Worm (Caenorhabditis elegans) whole organism, young adult: ENCODE results near the gene sdz-16.

Source experiments
- B0261.1 ChIP-seq: sonication (generic microtip); optimal IDR thresholded peaks from 2 replicates; lab custom pipeline; 2016; ENCODE audit warnings: mild to moderate bottlenecking, missing genetic modification characterization, moderate library complexity, missing compliant biosample characterization
- B0336.3 ChIP-seq: fragments of 200-800 bp; sonication (Bioruptor generic); IDR thresholded peaks from 2 replicates; pipeline ENCODE4 v1.3.6; 2022; ENCODE audit warnings: missing genetic modification characterization, missing compliant biosample characterization
- C06A6.2 ChIP-seq: fragments of 200-800 bp; sonication (Bioruptor generic); conservative IDR thresholded peaks from 2 replicates; pipeline ENCODE4 v1.3.6; 2022; ENCODE audit warnings: missing genetic modification characterization, missing compliant biosample characterization
- C17E4.6 ChIP-seq: fragments of 200-800 bp; sonication (Bioruptor generic); IDR thresholded peaks from 2 replicates; pipeline ENCODE4 v1.3.6; 2022; ENCODE audit warnings: missing genetic modification reagents, missing genetic modification characterization, missing compliant biosample characterization
- F23B12.7 ChIP-seq: sonication (generic microtip); optimal IDR thresholded peaks from 2 replicates; lab custom pipeline; 2017; ENCODE audit warnings: missing genetic modification characterization, mild to moderate bottlenecking, missing compliant biosample characterization, antibody characterized with exemption, moderate library complexity; ENCODE audit not compliant: insufficient read depth
- K12H6.12 ChIP-seq: fragments of 200-800 bp; sonication (Bioruptor generic); optimal IDR thresholded peaks from 2 replicates; lab custom pipeline; 2018; ENCODE audit warnings: mild to moderate bottlenecking, missing genetic modification characterization, missing compliant biosample characterization
- Y53F4B.3 ChIP-seq: fragments of 200-800 bp; sonication (Bioruptor generic); IDR thresholded peaks from 2 replicates; pipeline ENCODE4 v1.3.6; 2022; ENCODE audit warnings: missing genetic modification reagents, missing genetic modification characterization, missing compliant biosample characterization
- ZK185.1 ChIP-seq: sonication (generic microtip); optimal IDR thresholded peaks from 2 replicates; lab custom pipeline; 2016; ENCODE audit warnings: mild to moderate bottlenecking, missing genetic modification characterization, missing compliant biosample characterization; ENCODE audit not compliant: poor library complexity, severe bottlenecking
- ama-1 ChIP-seq, 3 experiments: fragments of 150-350 bp in 1 of 3; sonication (generic microtip) in 2 of 3; optimal IDR thresholded peaks; 2 replicates each; lab custom pipeline; 2014 to 2018; ENCODE audit warnings: missing biosample characterization in 2 of 3, missing genetic modification characterization in 2 of 3, missing genetic modification reagents in 2 of 3
- attf-5 ChIP-seq: fragments of 200-800 bp; sonication (Bioruptor generic); optimal IDR thresholded peaks from 2 replicates; lab custom pipeline; 2018; ENCODE audit warnings: mild to moderate bottlenecking, missing genetic modification characterization, missing compliant biosample characterization
- ceh-58 ChIP-seq: fragments of 200-800 bp; sonication (Bioruptor generic); IDR thresholded peaks from 2 replicates; pipeline ENCODE4 v1.3.6; 2022; ENCODE audit warnings: missing genetic modification characterization, missing compliant biosample characterization
- ceh-79 ChIP-seq: sonication (generic microtip); optimal IDR thresholded peaks from 2 replicates; lab custom pipeline; 2017; ENCODE audit warnings: mild to moderate bottlenecking, missing genetic modification characterization, missing compliant biosample characterization
- die-1 ChIP-seq: sonication (generic microtip); optimal IDR thresholded peaks from 2 replicates; lab custom pipeline; 2016; ENCODE audit warnings: missing genotype, mild to moderate bottlenecking, missing genetic modification characterization, missing compliant biosample characterization
- efl-1 ChIP-seq: fragments of 150-350 bp; optimal IDR thresholded peaks from 2 replicates; lab custom pipeline; 2014; ENCODE audit warnings: missing biosample characterization, missing genetic modification reagents, missing genetic modification characterization
- hlh-12 ChIP-seq: sonication (generic microtip); optimal IDR thresholded peaks from 2 replicates; lab custom pipeline; 2016; ENCODE audit warnings: missing genetic modification characterization, missing compliant biosample characterization
- hmg-1.2 ChIP-seq: fragments of 200-800 bp; sonication (Bioruptor generic); IDR thresholded peaks from 2 replicates; pipeline ENCODE4 v1.3.6; 2022; ENCODE audit warnings: missing genetic modification reagents, missing genetic modification characterization, missing compliant biosample characterization
- hsf-1 ChIP-seq: fragments of 200-800 bp; sonication (Bioruptor generic); IDR thresholded peaks from 2 replicates; pipeline ENCODE4 v1.3.6; 2022; ENCODE audit warnings: missing genetic modification reagents, missing genetic modification characterization, missing compliant biosample characterization
- lag-1 ChIP-seq: fragments of 200-800 bp; sonication (Bioruptor generic); IDR thresholded peaks from 2 replicates; pipeline ENCODE4 v1.3.6; 2022; ENCODE audit warnings: missing genetic modification reagents, missing genetic modification characterization, missing compliant biosample characterization
- lin-40 ChIP-seq: sonication (generic microtip); optimal IDR thresholded peaks from 2 replicates; lab custom pipeline; 2016; ENCODE audit warnings: missing genetic modification characterization, mild to moderate bottlenecking, missing compliant biosample characterization, missing genotype, missing genetic modification reagents
- lsl-1 ChIP-seq: fragments of 200-800 bp; sonication (Bioruptor generic); optimal IDR thresholded peaks from 2 replicates; lab custom pipeline; 2018; ENCODE audit warnings: mild to moderate bottlenecking, missing genetic modification characterization, moderate library complexity, missing compliant biosample characterization
- madf-8 ChIP-seq: fragments of 200-800 bp; sonication (Bioruptor generic); conservative IDR thresholded peaks from 2 replicates; pipeline ENCODE4 v1.3.6; 2022; ENCODE audit warnings: missing genetic modification reagents, missing genetic modification characterization, missing compliant biosample characterization
- mcd-1 ChIP-seq: fragments of 200-800 bp; sonication (Bioruptor generic); IDR thresholded peaks from 2 replicates; pipeline ENCODE4 v1.3.6; 2022; ENCODE audit warnings: missing genetic modification reagents, missing genetic modification characterization, missing compliant biosample characterization
- mel-28 ChIP-seq: sonication (generic microtip); optimal IDR thresholded peaks from 2 replicates; lab custom pipeline; 2016; ENCODE audit warnings: borderline replicate concordance, mild to moderate bottlenecking, missing genetic modification characterization, missing compliant biosample characterization
- mes-4 ChIP-seq: sonication (generic microtip); optimal IDR thresholded peaks from 2 replicates; lab custom pipeline; 2016; ENCODE audit warnings: missing genotype, missing genetic modification characterization, missing compliant biosample characterization
- nhr-27 ChIP-seq: fragments of 200-800 bp; sonication (Bioruptor generic); optimal IDR thresholded peaks from 2 replicates; lab custom pipeline; 2018; ENCODE audit warnings: mild to moderate bottlenecking, missing genetic modification characterization, moderate library complexity, missing compliant biosample characterization
- nhr-90 ChIP-seq: sonication (generic microtip); optimal IDR thresholded peaks from 2 replicates; lab custom pipeline; 2016; ENCODE audit warnings: missing genotype, mild to moderate bottlenecking, missing genetic modification characterization, missing compliant biosample characterization
- rec-8 ChIP-seq, 2 experiments: sonication (generic microtip); optimal IDR thresholded peaks; 2 replicates each; lab custom pipeline; 2016; ENCODE audit warnings: mild to moderate bottlenecking in 2 of 2, missing genetic modification characterization in 2 of 2, missing genetic modification reagents in 2 of 2, missing genotype in 2 of 2, missing biosample characterization in 1 of 2, missing compliant biosample characterization in 1 of 2, moderate library complexity in 1 of 2
- repo-1 ChIP-seq: sonication (generic microtip); optimal IDR thresholded peaks from 2 replicates; lab custom pipeline; 2017; ENCODE audit warnings: mild to moderate bottlenecking, missing genetic modification characterization, missing compliant biosample characterization
- sdz-38 ChIP-seq: sonication (generic microtip); optimal IDR thresholded peaks from 2 replicates; lab custom pipeline; 2016; ENCODE audit warnings: missing genotype, missing genetic modification characterization, missing compliant biosample characterization
- sea-2 ChIP-seq: fragments of 200-800 bp; sonication (Bioruptor generic); IDR thresholded peaks from 2 replicates; pipeline ENCODE4 v1.3.6; 2022; ENCODE audit warnings: missing genetic modification characterization, missing compliant biosample characterization
- snpc-1.1 ChIP-seq: sonication (generic microtip); optimal IDR thresholded peaks from 2 replicates; lab custom pipeline; 2017; ENCODE audit warnings: missing genetic modification characterization, mild to moderate bottlenecking, missing compliant biosample characterization, antibody characterized with exemption, moderate library complexity, missing genotype, missing genetic modification reagents; ENCODE audit not compliant: insufficient read depth
- snpc-1.3 ChIP-seq: sonication (generic microtip); optimal IDR thresholded peaks from 2 replicates; lab custom pipeline; 2017; ENCODE audit warnings: missing genetic modification characterization, mild to moderate bottlenecking, missing compliant biosample characterization, antibody characterized with exemption, moderate library complexity, missing genotype, missing genetic modification reagents; ENCODE audit not compliant: insufficient read depth
- snpc-4 ChIP-seq, 5 experiments: fragments of 150-350 bp in 1 of 5; sonication (generic microtip) in 4 of 5; optimal IDR thresholded peaks; 2 replicates each; lab custom pipeline; 2014 to 2018; ENCODE audit warnings: missing genetic modification characterization in 5 of 5, missing biosample characterization in 3 of 5, antibody characterized with exemption in 2 of 5, mild to moderate bottlenecking in 2 of 5, missing compliant biosample characterization in 2 of 5, missing genotype in 2 of 5, moderate library complexity in 2 of 5, missing genetic modification reagents in 1 of 5
- xnd-1 ChIP-seq: sonication (generic microtip); optimal IDR thresholded peaks from 2 replicates; lab custom pipeline; 2016; ENCODE audit warnings: missing genotype, missing genetic modification reagents, missing genetic modification characterization, missing compliant biosample characterization
- zfh-2 ChIP-seq: fragments of 200-800 bp; sonication (Bioruptor generic); conservative IDR thresholded peaks from 2 replicates; pipeline ENCODE4 v1.3.6; 2022; ENCODE audit warnings: missing genetic modification reagents, missing genetic modification characterization, missing compliant biosample characterization
- zim-3 ChIP-seq: sonication (generic microtip); optimal IDR thresholded peaks from 2 replicates; lab custom pipeline; 2017; ENCODE audit warnings: mild to moderate bottlenecking, missing genetic modification characterization, moderate library complexity, missing compliant biosample characterization
- ztf-18 ChIP-seq: sonication (generic microtip); optimal IDR thresholded peaks from 2 replicates; lab custom pipeline; 2016; ENCODE audit warnings: missing genotype, mild to moderate bottlenecking, missing genetic modification characterization, missing compliant biosample characterization

Gene sdz-16

DNA sequence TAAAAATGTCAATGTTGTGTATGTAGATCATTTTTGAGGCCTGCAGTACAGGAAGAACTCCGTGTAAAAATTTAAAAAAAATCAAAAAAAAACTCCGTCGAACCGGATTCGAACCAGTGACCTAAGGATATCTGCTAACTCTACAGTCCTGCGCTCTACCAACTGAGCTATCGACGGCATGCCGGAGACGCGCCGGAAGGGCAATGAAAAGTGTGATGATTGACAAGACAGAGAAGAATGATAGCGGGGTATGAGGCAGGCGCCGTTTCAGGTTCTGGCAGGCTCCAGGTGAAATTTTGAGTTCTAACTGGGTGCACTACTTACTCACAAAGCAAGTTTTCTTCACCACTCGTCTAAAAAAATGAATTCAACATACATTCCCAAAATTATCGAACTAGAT is 10.0 kb downstream of the sdz-16 start, which contains the start of gene srz-58 (continued):
- TF ChIP-seq C06A6.2 (no peak), ztf-18 (tag; lab: Kevin White, UChicago) (no peak), lag-1 (GFP tag; lab: Robert Waterston, UW) (no peak), B0261.1 (tag; lab: Kevin White, UChicago) (peak; percentile 74), madf-8 (no peak), die-1 (tag; lab: Kevin White, UChicago) (peak; percentile 3), ama-1 (optimal IDR thresholded peaks at IDR 0.05; lab: Kevin White, UChicago) (no peak), ama-1 (GFP tag; optimal IDR thresholded peaks at IDR 0.05; lab: Kevin White, UChicago) (no peak), snpc-1.3 (tag; lab: Kevin White, UChicago) (no peak), ZK185.1 (tag; lab: Kevin White, UChicago) (no peak), rec-8 (tag; optimal IDR thresholded peaks at IDR 0.05; lab: Kevin White, UChicago) (no peak), ceh-58 (GFP tag; lab: Robert Waterston, UW) (no peak)

DNA sequence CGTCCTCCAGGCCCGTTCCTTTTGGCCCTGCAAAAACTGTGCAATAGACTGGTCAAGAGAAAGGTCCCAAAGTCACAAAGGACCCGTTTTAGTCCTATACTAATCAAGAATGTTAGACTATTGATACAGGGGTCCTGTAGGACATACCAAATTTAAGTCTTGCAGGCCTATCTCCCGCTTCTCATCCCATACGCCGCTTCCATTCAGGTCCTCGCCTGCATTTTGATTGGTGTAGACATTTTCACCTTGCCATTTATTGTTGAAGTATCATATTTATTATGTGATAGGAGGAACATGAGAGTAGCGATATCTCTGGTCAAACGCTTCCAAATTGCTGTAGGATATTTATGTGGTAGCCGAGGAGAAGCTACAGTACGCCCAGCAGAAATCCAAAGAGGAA is 10.5 kb downstream of the sdz-16 start:
- TF ChIP-seq attf-5 (GFP tag; lab: Kevin White, UChicago) = no peak
- 0 out of 2 replicates have a peak, but pooled peaks have one; percentile 56 for TF ChIP-seq sea-2 (GFP tag; lab: Robert Waterston, UW)

DNA sequence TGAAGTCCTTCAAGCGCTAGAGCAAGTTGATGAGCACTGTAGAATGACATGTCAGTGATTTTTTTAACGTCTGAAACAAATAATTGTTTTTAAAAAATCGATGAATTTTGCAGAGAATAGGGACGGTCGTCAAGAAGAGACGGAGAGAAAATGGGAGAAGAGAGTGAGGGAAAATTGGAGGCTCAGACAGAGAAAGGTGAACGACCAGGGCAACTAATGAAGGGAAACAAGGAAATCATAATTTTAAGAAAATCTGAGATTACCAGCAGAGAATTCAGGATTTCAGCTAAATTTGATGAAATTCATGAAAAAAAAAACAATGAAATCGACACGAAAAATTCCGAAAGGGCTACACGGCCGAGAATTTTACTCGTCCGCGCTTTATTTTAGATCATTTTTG is 12.7 kb downstream of the sdz-16 start, which contains the start of gene F31E9.6:
Gene F31E9.6, minus strand, starts transcription at position 91 of the 400 bp plus-strand sequence.
- no peak for TF ChIP-seq zfh-2 (GFP tag; lab: Robert Waterston, UW)
- TF ChIP-seq hmg-1.2 (GFP tag; lab: Robert Waterston, UW) = peak; percentile 81
- TF ChIP-seq snpc-4 (GFP tag; optimal IDR thresholded peaks at IDR 0.05; lab: Kevin White, UChicago) = no peak
- TF ChIP-seq snpc-4 (tag; optimal IDR thresholded peaks at IDR 0.05; lab: Kevin White, UChicago) = peak in 1 of 4 experiments; percentile 17
- TF ChIP-seq, all 124 proteins: peak for 2

DNA sequence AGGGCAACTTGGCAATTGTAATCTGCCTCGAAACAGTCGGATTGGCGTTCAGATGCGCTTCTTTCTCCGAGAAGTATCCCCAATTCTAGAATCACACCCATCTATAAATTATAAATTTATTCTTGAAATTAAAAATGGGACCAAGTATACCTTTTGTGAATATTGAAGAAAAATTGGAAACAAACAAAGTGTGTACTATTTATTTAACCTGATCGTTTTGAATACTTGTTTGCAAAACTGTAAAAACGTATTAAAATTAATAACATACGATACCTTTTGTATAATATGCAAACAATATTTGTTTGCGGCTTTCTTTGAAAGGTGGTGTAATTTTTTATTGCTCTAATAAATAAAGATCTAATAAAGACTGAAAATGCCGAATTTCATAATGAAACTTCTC is 15.4 kb downstream of the sdz-16 start, which contains the start of gene Y61B8B.3:
Gene Y61B8B.3, minus strand, starts transcription at position 101 of the 400 bp plus-strand sequence.
- TF ChIP-seq mcd-1 (GFP tag; lab: Robert Waterston, UW) = no peak
- no peak for TF ChIP-seq hsf-1 (GFP tag; lab: Robert Waterston, UW)
- no peak for TF ChIP-seq B0336.3 (GFP tag; lab: Robert Waterston, UW)
- TF ChIP-seq lag-1 (GFP tag; lab: Robert Waterston, UW) = no peak
- TF ChIP-seq mel-28 = no peak
- no peak for TF ChIP-seq repo-1 (tag; lab: Kevin White, UChicago)
- no peak for TF ChIP-seq hmg-1.2 (GFP tag; lab: Robert Waterston, UW)
- TF ChIP-seq rec-8 (tag; optimal IDR thresholded peaks at IDR 0.05; lab: Kevin White, UChicago) = no peak
- no peak for TF ChIP-seq zim-3
- no peak for TF ChIP-seq F23B12.7
- no peak for TF ChIP-seq sdz-38
- no peak for TF ChIP-seq attf-5 (GFP tag; lab: Kevin White, UChicago)
- TF ChIP-seq Y53F4B.3 (GFP tag; lab: Robert Waterston, UW) = no peak

ce11 chrV:17307926-17308325 is 19.8 kb downstream of the sdz-16 start:
- TF ChIP-seq K12H6.12 (no peak), snpc-4 (GFP tag; optimal IDR thresholded peaks at IDR 0.05; lab: Kevin White, UChicago) (no peak), snpc-4 (tag; optimal IDR thresholded peaks at IDR 0.05; lab: Kevin White, UChicago) (peak in 2 of 4 experiments; percentile 52 to 62)
- TF ChIP-seq, all 124 proteins: peak for 1

- TF ChIP-seq mes-4 (tag; lab: Kevin White, UChicago) (no peak), nhr-90 (no peak), xnd-1 (tag; lab: Kevin White, UChicago) (no peak), lin-40 (tag; lab: Kevin White, UChicago) (no peak), snpc-1.1 (tag; lab: Kevin White, UChicago) (no peak), lsl-1 (no peak), efl-1 (GFP tag; lab: Kevin White, UChicago) (no peak), nhr-27 (tag; lab: Kevin White, UChicago) (no peak), sdz-38 (no peak), C17E4.6 (GFP tag; lab: Robert Waterston, UW) (no peak), hlh-12 (tag; lab: Kevin White, UChicago) (no peak), ceh-79 (tag; lab: Kevin White, UChicago) (no peak)
These were observed 24.4 kb downstream of the sdz-16 start for ce11 chrV:17303392-17303791.
